Worm (Caenorhabditis elegans) whole organism, L4 larva: Measurements from ENCODE around the gene F23H11.4.

ENCODE experiments used
- F37D6.2 ChIP-seq: sonication (generic microtip); optimal IDR thresholded peaks from 2 replicates; lab custom pipeline; 2016; ENCODE audit warnings: mild to moderate bottlenecking, missing genetic modification characterization, missing compliant biosample characterization
- T20F7.1 ChIP-seq: fragments of 200-800 bp; sonication (Bioruptor generic); optimal IDR thresholded peaks from 2 replicates; lab custom pipeline; 2018; ENCODE audit warnings: mild to moderate bottlenecking, missing genetic modification characterization, missing compliant biosample characterization
- ZK337.2 ChIP-seq: fragments of 200-800 bp; sonication (Bioruptor generic); IDR thresholded peaks from 2 replicates; pipeline ENCODE4 v1.3.6; 2022; ENCODE audit warnings: missing genetic modification reagents, missing genetic modification characterization, missing compliant biosample characterization
- aha-1 ChIP-seq: fragments of 150-350 bp; peaks from one replicate; lab custom pipeline; 2014; ENCODE audit warnings: missing biosample characterization, missing genetic modification characterization
- ama-1 ChIP-seq: fragments of 150-350 bp; optimal IDR thresholded peaks from 2 replicates; lab custom pipeline; 2014; ENCODE audit warnings: inconsistent platforms, mixed read lengths
- arid-1 ChIP-seq: fragments of 200-800 bp; sonication (Bioruptor generic); conservative IDR thresholded peaks from 2 replicates; pipeline ENCODE4 v1.3.6; 2022; ENCODE audit warnings: missing genetic modification reagents, missing genetic modification characterization, missing compliant biosample characterization
- ceh-82 ChIP-seq: sonication (generic microtip); optimal IDR thresholded peaks from 2 replicates; lab custom pipeline; 2017; ENCODE audit warnings: missing biosample characterization, missing genetic modification characterization
- ctbp-1 ChIP-seq: fragments of 200-800 bp; sonication (Bioruptor generic); IDR thresholded peaks from 2 replicates; pipeline ENCODE4 v1.3.6; 2022; ENCODE audit warnings: missing genetic modification reagents, missing genetic modification characterization, missing compliant biosample characterization
- daf-16 ChIP-seq, 3 experiments: sonication (generic microtip); optimal IDR thresholded peaks; 2 replicates each; lab custom pipeline; 2016 to 2017; ENCODE audit warnings: missing genetic modification characterization in 3 of 3, missing genetic modification reagents in 3 of 3, mild to moderate bottlenecking in 2 of 3, missing compliant biosample characterization in 2 of 3, missing biosample characterization in 1 of 3, moderate library complexity in 1 of 3
- daf-19 ChIP-seq: fragments of 200-800 bp; sonication (Bioruptor generic); conservative IDR thresholded peaks from 2 replicates; pipeline ENCODE4 v1.3.6; 2022; ENCODE audit warnings: missing genetic modification characterization, missing compliant biosample characterization
- daf-8 ChIP-seq: fragments of 200-800 bp; sonication (Bioruptor generic); IDR thresholded peaks from 2 replicates; pipeline ENCODE4 v1.3.6; 2022; ENCODE audit warnings: missing genetic modification characterization, missing compliant biosample characterization
- dmd-6 ChIP-seq: fragments of 200-800 bp; sonication (Bioruptor generic); IDR thresholded peaks from 2 replicates; pipeline ENCODE4 v1.3.6; 2022; ENCODE audit warnings: missing genetic modification reagents, missing genetic modification characterization, missing compliant biosample characterization
- dpl-1 ChIP-seq: fragments of 150-350 bp; optimal IDR thresholded peaks from 2 replicates; lab custom pipeline; 2014; ENCODE audit warnings: missing biosample characterization, missing genetic modification reagents, missing genetic modification characterization
- duxl-1 ChIP-seq: sonication (generic microtip); optimal IDR thresholded peaks from 2 replicates; lab custom pipeline; 2016; ENCODE audit warnings: mild to moderate bottlenecking, missing genetic modification characterization, moderate library complexity, missing compliant biosample characterization; ENCODE audit not compliant: poor library complexity
- egl-27 ChIP-seq: sonication (generic microtip); optimal IDR thresholded peaks from 3 replicates; lab custom pipeline; 2017; ENCODE audit warnings: missing biosample characterization, missing genetic modification reagents, missing genetic modification characterization
- hlh-30 ChIP-seq: sonication (generic microtip); optimal IDR thresholded peaks from 2 replicates; lab custom pipeline; 2017; ENCODE audit warnings: antibody characterized with exemption, mild to moderate bottlenecking, missing genetic modification characterization, missing compliant biosample characterization; ENCODE audit not compliant: insufficient read depth
- lin-29 ChIP-seq: fragments of 200-800 bp; sonication (Bioruptor generic); IDR thresholded peaks from 2 replicates; pipeline ENCODE4 v1.3.6; 2022; ENCODE audit warnings: missing genetic modification reagents, missing genetic modification characterization, missing compliant biosample characterization
- lin-38 ChIP-seq: fragments of 200-800 bp; sonication (Bioruptor generic); IDR thresholded peaks from 2 replicates; pipeline ENCODE4 v1.3.6; 2022; ENCODE audit warnings: missing genetic modification reagents, missing genetic modification characterization, missing compliant biosample characterization
- mdt-29 ChIP-seq: fragments of 200-800 bp; sonication (Bioruptor generic); IDR thresholded peaks from 2 replicates; pipeline ENCODE4 v1.3.6; 2022; ENCODE audit warnings: missing genetic modification reagents, missing genetic modification characterization, missing compliant biosample characterization
- mep-1 ChIP-seq: fragments of 150-350 bp; sonication (generic microtip); optimal IDR thresholded peaks from 3 replicates; lab custom pipeline; 2014; ENCODE audit warnings: missing biosample characterization, missing genetic modification characterization
- mes-2 ChIP-seq: sonication (generic microtip); optimal IDR thresholded peaks from 2 replicates; lab custom pipeline; 2016; ENCODE audit warnings: missing genotype, mild to moderate bottlenecking, missing genetic modification characterization, missing compliant biosample characterization; ENCODE audit not compliant: poor library complexity, severe bottlenecking
- mxl-2 ChIP-seq: fragments of 200-800 bp; sonication (Bioruptor generic); conservative IDR thresholded peaks from 2 replicates; pipeline ENCODE4 v1.3.6; 2022; ENCODE audit warnings: missing genetic modification reagents, missing genetic modification characterization, missing compliant biosample characterization
- nhr-10 ChIP-seq: fragments of 150-350 bp; optimal IDR thresholded peaks from 2 replicates; lab custom pipeline; 2014; ENCODE audit warnings: missing biosample characterization, missing genetic modification characterization
- nhr-11 ChIP-seq: fragments of 150-350 bp; optimal IDR thresholded peaks from 2 replicates; lab custom pipeline; 2014; ENCODE audit warnings: missing biosample characterization, missing genetic modification characterization
- nhr-28 ChIP-seq: fragments of 150-350 bp; optimal IDR thresholded peaks from 2 replicates; lab custom pipeline; 2014; ENCODE audit warnings: missing biosample characterization, missing genetic modification characterization
- nhr-6 ChIP-seq: fragments of 150-350 bp; optimal IDR thresholded peaks from 2 replicates; lab custom pipeline; 2014; ENCODE audit warnings: missing biosample characterization, missing genetic modification characterization
- nhr-77 ChIP-seq: fragments of 150-350 bp; optimal IDR thresholded peaks from 2 replicates; lab custom pipeline; 2014; ENCODE audit warnings: missing biosample characterization, missing genetic modification characterization
- pha-4 ChIP-seq, 2 experiments: fragments of 150-350 bp in 1 of 2; fragments of 200-800 bp in 1 of 2; sonication (Bioruptor generic) in 1 of 2; IDR thresholded peaks in 1 of 2; optimal IDR thresholded peaks in 1 of 2; 2 replicates each; pipeline versions ENCODE4 v1.3.6 to Lab custom; 2014 to 2022; ENCODE audit warnings: missing genetic modification characterization in 2 of 2, missing genetic modification reagents in 2 of 2, missing biosample characterization in 1 of 2, missing compliant biosample characterization in 1 of 2
- php-3 ChIP-seq: fragments of 200-800 bp; sonication (Bioruptor generic); IDR thresholded peaks from 2 replicates; pipeline ENCODE4 v1.3.6; 2022; ENCODE audit warnings: missing genetic modification reagents, missing genetic modification characterization, missing compliant biosample characterization
- pqm-1 ChIP-seq: sonication (generic microtip); optimal IDR thresholded peaks from 2 replicates; lab custom pipeline; 2017; ENCODE audit warnings: missing biosample characterization, missing genetic modification characterization
- rbr-2 ChIP-seq: sonication (generic microtip); optimal IDR thresholded peaks from 2 replicates; lab custom pipeline; 2016; ENCODE audit warnings: missing genotype, missing genetic modification characterization, missing compliant biosample characterization
- set-16 ChIP-seq: fragments of 200-800 bp; sonication (Bioruptor generic); IDR thresholded peaks from 2 replicates; pipeline ENCODE4 v1.3.6; 2022; ENCODE audit warnings: missing genetic modification reagents, missing genetic modification characterization, missing compliant biosample characterization
- skn-1 ChIP-seq: fragments of 150-350 bp; optimal IDR thresholded peaks from 2 replicates; lab custom pipeline; 2014; ENCODE audit warnings: missing biosample characterization, missing genetic modification characterization
- spr-1 ChIP-seq: sonication (generic microtip); optimal IDR thresholded peaks from 2 replicates; lab custom pipeline; 2016; ENCODE audit warnings: mild to moderate bottlenecking, missing genetic modification characterization, missing compliant biosample characterization
- spr-3 ChIP-seq: fragments of 200-800 bp; sonication (Bioruptor generic); optimal IDR thresholded peaks from 2 replicates; lab custom pipeline; 2018; ENCODE audit warnings: mild to moderate bottlenecking, missing genetic modification characterization, missing compliant biosample characterization
- unc-130 ChIP-seq: sonication (generic microtip); optimal IDR thresholded peaks from 2 replicates; lab custom pipeline; 2016; ENCODE audit warnings: missing genetic modification reagents, missing genetic modification characterization, missing compliant biosample characterization
- vab-7 ChIP-seq: fragments of 200-800 bp; sonication (Bioruptor generic); IDR thresholded peaks from 2 replicates; pipeline ENCODE4 v1.3.6; 2022; ENCODE audit warnings: missing genetic modification reagents, missing genetic modification characterization, missing compliant biosample characterization
- zfp-2 ChIP-seq: sonication (generic microtip); optimal IDR thresholded peaks from 2 replicates; lab custom pipeline; 2016; ENCODE audit warnings: mild to moderate bottlenecking, missing genetic modification characterization, missing compliant biosample characterization
- ztf-7 ChIP-seq: fragments of 150-350 bp; optimal IDR thresholded peaks from 2 replicates; lab custom pipeline; 2014; ENCODE audit warnings: missing biosample characterization, missing genetic modification characterization

The F23H11.4 gene

ce11 chrIII:926216-926615 lies 18.9 kb upstream of the F23H11.4 start, which contains the start of gene pef-1:
Gene pef-1 (minus strand): TSS chrIII:926316.
- TF ChIP-seq lin-38 (GFP tag; lab: Robert Waterston, UW) (no peak), dmd-6 (GFP tag; lab: Robert Waterston, UW) (no peak), nhr-10 (tag; lab: Kevin White, UChicago) (no peak), spr-3 (GFP tag; lab: Kevin White, UChicago) (no peak), arid-1 (no peak), zfp-2 (tag; lab: Kevin White, UChicago) (no peak), daf-16 (GFP tag; optimal IDR thresholded peaks at IDR 0.05; lab: Kevin White, UChicago) (no peak), daf-16 (tag; optimal IDR thresholded peaks at IDR 0.05; lab: Kevin White, UChicago) (no peak), lin-29 (GFP tag; lab: Robert Waterston, UW) (no peak), vab-7 (GFP tag; lab: Robert Waterston, UW) (no peak), nhr-11 (tag; lab: Kevin White, UChicago) (no peak), rbr-2 (tag; lab: Kevin White, UChicago) (no peak), set-16 (GFP tag; lab: Robert Waterston, UW) (no peak), nhr-28 (no peak)

ce11 chrIII:919322-919721 lies 12.0 kb upstream of the F23H11.4 start, which contains the start of gene F23H11.7:
Gene F23H11.7 (minus strand): TSS chrIII:919422.
- TF ChIP-seq mep-1 (tag; lab: Kevin White, UChicago) (no peak), aha-1 (tag; lab: Kevin White, UChicago) (peak; percentile 2)
- TF ChIP-seq, all 104 proteins: peak for 1

DNA sequence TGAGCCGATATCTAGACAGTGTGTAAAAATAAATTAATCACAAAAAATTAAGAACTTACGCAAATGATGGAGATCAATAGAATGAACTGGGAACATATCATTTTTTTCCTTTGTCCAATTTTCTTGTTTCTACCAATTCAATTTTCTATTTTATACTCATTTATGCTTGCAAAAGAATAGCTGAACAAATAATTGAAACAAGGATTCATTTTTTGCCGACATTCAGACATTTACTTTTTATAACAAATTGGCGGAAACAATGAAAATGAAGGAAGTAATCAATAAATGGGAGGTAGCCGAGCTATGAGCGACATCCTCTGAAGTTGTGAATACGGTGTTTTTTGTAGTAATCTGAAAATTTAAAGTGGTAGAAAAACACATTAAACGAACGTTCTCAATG lies 9.6 kb upstream of the F23H11.4 start, which contains the start of gene idpp-13:
Gene idpp-13, minus strand, starts transcription at position 101 of the 400 bp plus-strand sequence.
- TF ChIP-seq php-3 (GFP tag; lab: Robert Waterston, UW) = no peak
- TF ChIP-seq mdt-29 (GFP tag; lab: Robert Waterston, UW) = no peak
- no peak for TF ChIP-seq egl-27 (tag; lab: Kevin White, UChicago)
- TF ChIP-seq duxl-1 (tag; lab: Kevin White, UChicago) = no peak
- no peak for TF ChIP-seq ctbp-1
- no peak for TF ChIP-seq F37D6.2 (tag; lab: Kevin White, UChicago)
- no peak for TF ChIP-seq unc-130 (GFP tag; lab: Kevin White, UChicago)
- TF ChIP-seq ceh-82 (tag; lab: Kevin White, UChicago) = no peak
- TF ChIP-seq zfp-2 (tag; lab: Kevin White, UChicago) = no peak
- TF ChIP-seq mxl-2 = no peak
- TF ChIP-seq pqm-1 = no peak

DNA sequence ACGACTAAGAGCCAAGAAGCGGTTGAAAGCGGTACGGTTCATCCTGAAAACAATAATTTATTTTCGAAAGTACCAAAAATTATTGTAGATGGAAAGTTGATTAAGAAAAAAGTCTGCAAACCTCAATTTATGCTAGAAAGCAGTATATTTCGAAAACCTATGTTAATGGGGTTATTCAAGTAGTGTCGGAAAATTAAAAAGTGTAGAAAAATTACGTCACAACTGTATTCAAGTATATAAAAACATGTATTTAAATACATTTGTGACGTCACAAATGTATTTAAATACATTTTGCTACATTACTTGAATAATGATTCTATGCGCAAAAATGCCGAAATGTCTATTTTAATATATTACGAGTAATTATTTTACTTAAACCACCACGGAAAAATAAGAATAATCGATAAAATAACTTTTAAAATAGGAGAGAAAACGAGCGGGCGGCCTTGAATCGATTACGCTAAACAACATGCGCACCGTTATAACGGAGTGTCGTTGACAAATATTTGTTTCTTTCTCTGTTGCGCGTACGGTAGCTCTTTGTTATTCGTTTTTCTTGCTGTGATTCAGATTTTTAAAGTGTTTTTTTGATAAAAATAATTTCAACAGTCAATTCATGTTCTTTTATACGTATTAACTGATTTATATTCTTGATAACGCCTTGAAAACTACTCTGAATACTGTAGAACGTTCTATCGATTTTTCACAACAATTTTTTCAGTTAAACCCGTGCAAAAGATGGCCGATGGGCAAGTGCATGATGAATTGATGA lies 3.4 kb upstream of the F23H11.4 start, which contains the start of the genes F23H11.5 and bra-2:
Gene F23H11.5, minus strand, starts transcription at position 51 of the 772 bp plus-strand sequence.
Gene bra-2, plus strand, starts transcription at position 722 of the 772 bp plus-strand sequence.
- TF ChIP-seq pha-4 (GFP tag; IDR thresholded peaks at IDR 0.05; lab: Robert Waterston, UW) (no peak), pha-4 (tag; optimal IDR thresholded peaks at IDR 0.05; lab: Kevin White, UChicago) (peak; percentile 43), ama-1 (lab: Kevin White, UChicago) (peak; percentile 24), mes-2 (tag; lab: Kevin White, UChicago) (peak; percentile 60), ztf-7 (no peak), daf-19 (no peak), T20F7.1 (peak; percentile 95), spr-1 (tag; lab: Kevin White, UChicago) (no peak), mep-1 (tag; lab: Kevin White, UChicago) (no peak), ZK337.2 (GFP tag; lab: Robert Waterston, UW) (no peak), hlh-30 (tag; lab: Kevin White, UChicago) (peak; percentile 1), nhr-77 (tag; lab: Kevin White, UChicago) (no peak), vab-7 (GFP tag; lab: Robert Waterston, UW) (no peak), daf-8 (GFP tag; lab: Robert Waterston, UW) (no peak), dpl-1 (GFP tag; lab: Kevin White, UChicago) (peak; percentile 5), skn-1 (tag; lab: Kevin White, UChicago) (no peak), nhr-6 (tag; lab: Kevin White, UChicago) (peak; percentile 41)
